Fruit fly (Drosophila melanogaster): ENCODE measurements around the gene chico.
A peak's percentile ranks its signal among the peaks of the same experiment; 100 is the strongest.

chico gene

dm6 chr2L:10210631-10211557, 36.0 kb downstream of the chico start, which contains the start of the genes CG5727 and ath (continued):
- peak; percentile 38 for TF ChIP-seq Meics (GFP tag; optimal IDR thresholded peaks at IDR 0.05)
- TF ChIP-seq Mes4 (GFP tag; optimal IDR thresholded peaks at IDR 0.05) = no peak
- no peak for TF ChIP-seq CG3847 (GFP tag; IDR thresholded peaks at IDR 0.05)
- no peak for TF ChIP-seq CG8765 (GFP tag; IDR thresholded peaks at IDR 0.05)
- no peak for TF ChIP-seq Ssrp (tag; optimal IDR thresholded peaks at IDR 0.05)
- TF ChIP-seq CG6175 (GFP tag; IDR thresholded peaks at IDR 0.05) = no peak
- no peak for TF ChIP-seq pum (GFP tag; optimal IDR thresholded peaks at IDR 0.05)
- TF ChIP-seq CG8359 (GFP tag; optimal IDR thresholded peaks at IDR 0.05; ENCODE audit: borderline replicate concordance) = no peak
- peak; percentile 32 for TF ChIP-seq CG12391 (tag; optimal IDR thresholded peaks at IDR 0.05)
- no peak for TF ChIP-seq sqz (GFP tag; optimal IDR thresholded peaks at IDR 0.05)
- no peak for TF ChIP-seq HmgZ (tag; optimal IDR thresholded peaks at IDR 0.05)
- TF ChIP-seq Ada2b (GFP tag; IDR thresholded peaks at IDR 0.05) = no peak
- no peak for TF ChIP-seq CG11456 (GFP tag; IDR thresholded peaks at IDR 0.05)
- TF ChIP-seq Dp (GFP tag; optimal IDR thresholded peaks at IDR 0.05) = no peak
- TF ChIP-seq CG17802 (tag; optimal IDR thresholded peaks at IDR 0.05) = no peak
- TF ChIP-seq Nf-YB (GFP tag; optimal IDR thresholded peaks at IDR 0.05) = no peak
- no peak for TF ChIP-seq unpg (GFP tag; optimal IDR thresholded peaks at IDR 0.05)
- TF ChIP-seq ab (GFP tag; optimal IDR thresholded peaks at IDR 0.05) = no peak
- no peak for TF ChIP-seq CG11695 (GFP tag; IDR thresholded peaks at IDR 0.05)
- no peak for TF ChIP-seq tna (GFP tag; IDR thresholded peaks at IDR 0.05; ENCODE audit: partially characterized antibody)
- no peak for TF ChIP-seq CG7372 (GFP tag; IDR thresholded peaks at IDR 0.05)
- TF ChIP-seq Antp (GFP tag; optimal IDR thresholded peaks at IDR 0.05) = no peak
- TF ChIP-seq CG10366 (GFP tag; IDR thresholded peaks at IDR 0.05) = no peak
- no peak for TF ChIP-seq Nf-YC (tag; optimal IDR thresholded peaks at IDR 0.05)
- TF ChIP-seq sisA (GFP tag; IDR thresholded peaks at IDR 0.05) = no peak
- TF ChIP-seq Dref (GFP tag; IDR thresholded peaks at IDR 0.05) = no peak
- no peak for TF ChIP-seq CG5953 (GFP tag; IDR thresholded peaks at IDR 0.05)
- TF ChIP-seq sug (tag; optimal IDR thresholded peaks at IDR 0.05) = no peak
- no peak for TF ChIP-seq Rx (GFP tag; IDR thresholded peaks at IDR 0.05)
- TF ChIP-seq CG14965 (GFP tag; optimal IDR thresholded peaks at IDR 0.05; ENCODE audit: borderline replicate concordance) = no peak
- TF ChIP-seq Mad (GFP tag; optimal IDR thresholded peaks at IDR 0.05) = no peak
- TF ChIP-seq zen2 (GFP tag; IDR thresholded peaks at IDR 0.05; ENCODE audit: partially characterized antibody) = no peak
- no peak for TF ChIP-seq jigr1 (GFP tag; IDR thresholded peaks at IDR 0.05)
- no peak for TF ChIP-seq Ptx1 (GFP tag; IDR thresholded peaks at IDR 0.05)
- TF ChIP-seq Dek (tag; optimal IDR thresholded peaks at IDR 0.05) = no peak
- TF ChIP-seq bab2 (GFP tag; optimal IDR thresholded peaks at IDR 0.05) = no peak
- no peak for TF ChIP-seq Sox102F (GFP tag; optimal IDR thresholded peaks at IDR 0.05)
- no peak for TF ChIP-seq ind (GFP tag; optimal IDR thresholded peaks at IDR 0.05)
- TF ChIP-seq Lhr (GFP tag; optimal IDR thresholded peaks at IDR 0.05) = no peak
- TF ChIP-seq CG8478 (optimal IDR thresholded peaks at IDR 0.05) = no peak
- no peak for TF ChIP-seq Taf1 (GFP tag; IDR thresholded peaks at IDR 0.05)
- TF ChIP-seq Mrtf (GFP tag; IDR thresholded peaks at IDR 0.05) = no peak
- peak; percentile 10 for TF ChIP-seq CG33557 (GFP tag; optimal IDR thresholded peaks at IDR 0.05)
- no peak for TF ChIP-seq Hey (tag; optimal IDR thresholded peaks at IDR 0.05)
- no peak for TF ChIP-seq dpn (GFP tag; optimal IDR thresholded peaks at IDR 0.05)
- peak in 1 of 3 experiments; percentile 40 for TF ChIP-seq lola (GFP tag; optimal IDR thresholded peaks at IDR 0.05)
- TF ChIP-seq Atf3 (GFP tag; optimal IDR thresholded peaks at IDR 0.05) = no peak
- TF ChIP-seq croc (GFP tag; conservative IDR thresholded peaks at IDR 0.05) = no peak
- TF ChIP-seq CG12744 (GFP tag; optimal IDR thresholded peaks at IDR 0.05) = no peak
- TF ChIP-seq cato (GFP tag; optimal IDR thresholded peaks at IDR 0.05; ENCODE audit: borderline replicate concordance) = no peak
